Worm (Caenorhabditis elegans): Measurements from ENCODE around the gene T05C12.9.

DNA sequence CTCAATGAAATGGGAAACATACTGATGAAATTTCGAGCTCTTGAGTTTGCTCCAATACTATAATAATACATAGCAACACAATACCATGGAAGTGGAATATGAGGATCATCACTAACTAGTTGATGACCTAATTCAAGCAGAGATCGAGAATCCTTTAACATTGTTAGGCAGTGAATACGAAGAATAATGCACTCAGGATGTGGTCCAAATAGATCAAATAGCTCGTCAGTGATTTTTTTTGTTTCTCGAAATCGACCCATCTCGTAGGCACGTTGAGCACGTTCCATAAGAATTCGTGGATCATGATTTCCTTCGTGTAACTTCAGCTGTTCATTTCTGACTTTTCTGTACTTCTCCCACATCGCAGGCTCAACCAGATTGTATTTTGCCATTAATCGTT is 32.1 kb downstream of the T05C12.9 start:
- TF ChIP-seq pha-4 (tag; optimal IDR thresholded peaks at IDR 0.05) (no peak), tbp1 (GFP tag; optimal IDR thresholded peaks at IDR 0.05) (no peak), lir-1 (GFP tag; conservative IDR thresholded peaks at IDR 0.05) (no peak), lin-35 (GFP tag; optimal IDR thresholded peaks at IDR 0.05) (no peak), hsf-1 (GFP tag; IDR thresholded peaks at IDR 0.05) (no peak), ama-1 (optimal IDR thresholded peaks at IDR 0.05) (no peak), ama-1 (GFP tag; optimal IDR thresholded peaks at IDR 0.05) (no peak), unc-130 (GFP tag; optimal IDR thresholded peaks at IDR 0.05) (no peak), nfya-1 (tag; optimal IDR thresholded peaks at IDR 0.05; ENCODE audit: borderline replicate concordance, insufficient read depth) (no peak), lsy-27 (tag; optimal IDR thresholded peaks at IDR 0.05; ENCODE audit: borderline replicate concordance, insufficient read depth) (no peak), unc-62 (GFP tag; optimal IDR thresholded peaks at IDR 0.05) (no peak)

All from whole organism, young adult.